Fruit fly (Drosophila melanogaster) whole organism, embryonic: Measurements from ENCODE around the gene CG17593.
A peak's percentile ranks its signal among the peaks of the same experiment; 100 is the strongest.

ENCODE experiments used
- Awh ChIP-seq: fragments of 200-800 bp; sonication (Bioruptor generic); IDR thresholded peaks from 2 replicates; pipeline ENCODE4, ENCODE4 v1.3.6; 2022; ENCODE audit warnings: missing biosample characterization, missing genetic modification characterization
- Blimp-1 ChIP-seq: fragments of 200-800 bp; sonication (Bioruptor generic); optimal IDR thresholded peaks from 3 replicates; lab custom pipeline; 2018; ENCODE audit warnings: missing biosample characterization, missing genetic modification characterization, mild to moderate bottlenecking, moderate library complexity, missing genetic modification reagents
- CG10543 ChIP-seq: fragments of 200-800 bp; sonication (Bioruptor generic); optimal IDR thresholded peaks from 3 replicates; lab custom pipeline; 2017; ENCODE audit warnings: missing biosample characterization, mild to moderate bottlenecking, missing genetic modification characterization, moderate library complexity
- CG11456 ChIP-seq: fragments of 200-800 bp; sonication (Bioruptor generic); IDR thresholded peaks from 3 replicates; pipeline ENCODE4 v1.3.6; 2022; ENCODE audit warnings: missing biosample characterization, missing genetic modification characterization
- CG12219 ChIP-seq: fragments of 200-800 bp; sonication (Bioruptor generic); optimal IDR thresholded peaks from 3 replicates; lab custom pipeline; 2018; ENCODE audit warnings: missing biosample characterization, mild to moderate bottlenecking, missing genetic modification characterization
- CG12769 ChIP-seq: fragments of 200-800 bp; sonication (Bioruptor generic); optimal IDR thresholded peaks from 2 replicates; lab custom pipeline; 2019; ENCODE audit warnings: missing biosample characterization, mild to moderate bottlenecking, missing genetic modification characterization, moderate library complexity
- CG13287 ChIP-seq: fragments of 200-800 bp; sonication (Bioruptor generic); IDR thresholded peaks from 2 replicates; pipeline ENCODE4 v1.3.6; 2022; ENCODE audit warnings: missing biosample characterization, missing genetic modification characterization; ENCODE audit not compliant: partially characterized antibody
- CG13624 ChIP-seq: fragments of 200-800 bp; sonication (Bioruptor generic); optimal IDR thresholded peaks from 2 replicates; lab custom pipeline; 2016; ENCODE audit warnings: missing biosample characterization, missing genetic modification characterization
- CG13894 ChIP-seq: fragments of 200-800 bp; sonication (Bioruptor generic); optimal IDR thresholded peaks from 3 replicates; lab custom pipeline; 2018; ENCODE audit warnings: missing biosample characterization, mild to moderate bottlenecking, missing genetic modification characterization, moderate library complexity
- CG14667 ChIP-seq: fragments of 200-800 bp; sonication (Bioruptor generic); IDR thresholded peaks from 2 replicates; pipeline ENCODE4 v1.3.6; 2022; ENCODE audit warnings: missing biosample characterization, missing genetic modification characterization
- CG15601 ChIP-seq: fragments of 200-800 bp; sonication (Bioruptor generic); optimal IDR thresholded peaks from 3 replicates; lab custom pipeline; 2019; ENCODE audit warnings: missing biosample characterization, mild to moderate bottlenecking, missing genetic modification characterization, moderate library complexity
- CG1602 ChIP-seq: fragments of 200-800 bp; sonication (Bioruptor generic); optimal IDR thresholded peaks from 3 replicates; lab custom pipeline; 2016; ENCODE audit warnings: missing biosample characterization, missing genetic modification characterization
- CG1832 ChIP-seq: fragments of 200-800 bp; sonication (Bioruptor generic); optimal IDR thresholded peaks from 2 replicates; lab custom pipeline; 2017; ENCODE audit warnings: missing biosample characterization, mild to moderate bottlenecking, missing genetic modification characterization, inconsistent platforms
- CG31441 ChIP-seq: fragments of 200-800 bp; sonication (Bioruptor generic); IDR thresholded peaks from 2 replicates; pipeline ENCODE4 v1.3.6; 2022; ENCODE audit warnings: missing biosample characterization, missing genetic modification characterization
- CG32532 ChIP-seq: fragments of 200-800 bp; sonication (Bioruptor generic); IDR thresholded peaks from 2 replicates; pipeline ENCODE4 v1.3.6; 2022; ENCODE audit warnings: missing biosample characterization, missing genetic modification characterization
- CG4730 ChIP-seq: fragments of 200-800 bp; sonication (Bioruptor generic); IDR thresholded peaks from 2 replicates; pipeline ENCODE4 v1.3.6; 2022; ENCODE audit warnings: missing biosample characterization, missing genetic modification characterization
- CG6791 ChIP-seq: fragments of 200-800 bp; sonication (Bioruptor generic); IDR thresholded peaks from 3 replicates; pipeline ENCODE4 v1.3.6; 2022; ENCODE audit warnings: missing biosample characterization, missing genetic modification characterization; ENCODE audit not compliant: partially characterized antibody
- CG7786 ChIP-seq: fragments of 200-800 bp; sonication (Bioruptor generic); optimal IDR thresholded peaks from 2 replicates; lab custom pipeline; 2016; ENCODE audit warnings: missing biosample characterization, missing genetic modification characterization
- CG8290 ChIP-seq, 3 experiments: fragments of 200-800 bp; sonication (Bioruptor generic); optimal IDR thresholded peaks; 2 replicates each; lab custom pipeline; 2016 to 2019; ENCODE audit warnings: missing biosample characterization in 3 of 3, missing genetic modification characterization in 3 of 3, mild to moderate bottlenecking in 2 of 3, moderate library complexity in 1 of 3
- Ets65A ChIP-seq: fragments of 200-800 bp; sonication (Bioruptor generic); peaks from one replicate; lab custom pipeline; 2016; ENCODE audit warnings: missing biosample characterization, missing genetic modification characterization
- H2.0 ChIP-seq: fragments of 200-800 bp; sonication (Bioruptor generic); IDR thresholded peaks from 2 replicates; pipeline ENCODE4 v1.3.6; 2022; ENCODE audit warnings: missing biosample characterization, missing genetic modification characterization
- HLH54F ChIP-seq: fragments of 200-800 bp; sonication (Bioruptor generic); optimal IDR thresholded peaks from 3 replicates; lab custom pipeline; 2016; ENCODE audit warnings: missing biosample characterization, missing genetic modification characterization
- HLHmδ ChIP-seq: fragments of 200-800 bp; sonication (Bioruptor generic); optimal IDR thresholded peaks from 2 replicates; lab custom pipeline; 2018; ENCODE audit warnings: missing biosample characterization, mild to moderate bottlenecking, missing genetic modification characterization, moderate library complexity
- Hr51 ChIP-seq, 2 experiments: fragments of 200-800 bp; sonication (Bioruptor generic); optimal IDR thresholded peaks; 2 replicates in 1 of 2; 3 replicates in 1 of 2; lab custom pipeline; 2016 to 2018; ENCODE audit warnings: missing biosample characterization in 2 of 2, missing genetic modification characterization in 2 of 2, mild to moderate bottlenecking in 1 of 2, moderate library complexity in 1 of 2
- Max ChIP-seq: fragments of 200-800 bp; sonication (Bioruptor generic); optimal IDR thresholded peaks from 2 replicates; lab custom pipeline; 2016; ENCODE audit warnings: missing biosample characterization, mild to moderate bottlenecking, missing genetic modification characterization
- Neu2 ChIP-seq: fragments of 200-800 bp; sonication (Bioruptor generic); optimal IDR thresholded peaks from 3 replicates; lab custom pipeline; 2016; ENCODE audit warnings: missing biosample characterization, missing genetic modification characterization, borderline replicate concordance
- PHDP ChIP-seq: fragments of 200-800 bp; sonication (Bioruptor generic); optimal IDR thresholded peaks from 3 replicates; lab custom pipeline; 2018; ENCODE audit warnings: missing biosample characterization, mild to moderate bottlenecking, missing genetic modification characterization, moderate library complexity
- Trl ChIP-seq, 3 experiments: fragments of >200 bp in 2 of 3; fragments of 200-800 bp in 1 of 3; sonication (Bioruptor generic) in 1 of 3; optimal IDR thresholded peaks; 2 replicates in 1 of 3; 3 replicates in 2 of 3; lab custom pipeline; 2016 to 2017; ENCODE audit warnings: missing biosample characterization in 1 of 3, missing genetic modification characterization in 1 of 3
- Xbp1 ChIP-seq: fragments of 200-800 bp; sonication (Bioruptor generic); optimal IDR thresholded peaks from 3 replicates; lab custom pipeline; 2016; ENCODE audit warnings: missing biosample characterization, mild to moderate bottlenecking, missing genetic modification characterization
- abd-A ChIP-seq: fragments of 200-800 bp; sonication (Bioruptor generic); optimal IDR thresholded peaks from 3 replicates; lab custom pipeline; 2019; ENCODE audit warnings: missing biosample characterization, mild to moderate bottlenecking, missing genetic modification characterization, moderate library complexity
- bab2 ChIP-seq: fragments of 200-800 bp; sonication (Bioruptor generic); optimal IDR thresholded peaks from 2 replicates; lab custom pipeline; 2016; ENCODE audit warnings: missing biosample characterization, missing genetic modification characterization
- chinmo ChIP-seq: fragments of 200-800 bp; sonication (Bioruptor generic); IDR thresholded peaks from 4 replicates; pipeline ENCODE4 v1.3.6; 2022; ENCODE audit warnings: missing biosample characterization, missing genetic modification characterization; ENCODE audit not compliant: partially characterized antibody
- chm ChIP-seq: fragments of 200-800 bp; sonication (Bioruptor generic); IDR thresholded peaks from 2 replicates; pipeline ENCODE4 v1.3.6; 2022; ENCODE audit warnings: missing biosample characterization, missing genetic modification characterization
- cwo ChIP-seq: fragments of 200-800 bp; sonication (Bioruptor generic); optimal IDR thresholded peaks from 3 replicates; lab custom pipeline; 2017; ENCODE audit warnings: missing biosample characterization, missing genetic modification characterization, mild to moderate bottlenecking, moderate library complexity, missing genetic modification reagents
- dmrt99B ChIP-seq: fragments of 200-800 bp; sonication (Bioruptor generic); optimal IDR thresholded peaks from 2 replicates; lab custom pipeline; 2018; ENCODE audit warnings: missing biosample characterization, mild to moderate bottlenecking, missing genetic modification characterization, moderate library complexity
- fru ChIP-seq: fragments of >200 bp; optimal IDR thresholded peaks from 2 replicates; lab custom pipeline; 2017
- fu2 ChIP-seq: fragments of 200-800 bp; sonication (Bioruptor generic); optimal IDR thresholded peaks from 2 replicates; lab custom pipeline; 2016; ENCODE audit warnings: missing biosample characterization, missing genetic modification characterization
- gce ChIP-seq: fragments of 200-800 bp; sonication (Bioruptor generic); IDR thresholded peaks from 3 replicates; pipeline ENCODE4 v1.3.6; 2022; ENCODE audit warnings: missing biosample characterization, missing genetic modification characterization
- grn ChIP-seq: fragments of 200-800 bp; sonication (Bioruptor generic); optimal IDR thresholded peaks from 3 replicates; lab custom pipeline; 2017; ENCODE audit warnings: missing biosample characterization, missing genetic modification characterization
- ind ChIP-seq: fragments of 200-800 bp; sonication (Bioruptor generic); optimal IDR thresholded peaks from 3 replicates; lab custom pipeline; 2016; ENCODE audit warnings: missing biosample characterization, missing genetic modification characterization
- jing ChIP-seq: fragments of 200-800 bp; sonication (Bioruptor generic); optimal IDR thresholded peaks from 2 replicates; lab custom pipeline; 2018; ENCODE audit warnings: missing biosample characterization, mild to moderate bottlenecking, missing genetic modification characterization
- lola ChIP-seq, 3 experiments: fragments of >200 bp in 2 of 3; fragments of 200-800 bp in 1 of 3; sonication (Bioruptor generic) in 1 of 3; optimal IDR thresholded peaks; 2 replicates each; lab custom pipeline; 2017 to 2019; ENCODE audit warnings: missing biosample characterization in 3 of 3, missing genetic modification characterization in 3 of 3, mild to moderate bottlenecking in 1 of 3, moderate library complexity in 1 of 3
- nerfin-1 ChIP-seq: fragments of 200-800 bp; sonication (Bioruptor generic); optimal IDR thresholded peaks from 3 replicates; lab custom pipeline; 2019; ENCODE audit warnings: missing biosample characterization, mild to moderate bottlenecking, missing genetic modification characterization, moderate library complexity
- otp ChIP-seq: fragments of 200-800 bp; sonication (Bioruptor generic); IDR thresholded peaks from 3 replicates; pipeline ENCODE4, ENCODE4 v1.3.6; 2022; ENCODE audit warnings: missing biosample characterization, missing genetic modification characterization
- tin ChIP-seq: fragments of 200-800 bp; sonication (Bioruptor generic); optimal IDR thresholded peaks from 3 replicates; lab custom pipeline; 2016; ENCODE audit warnings: missing biosample characterization, missing genetic modification characterization
- ttk ChIP-seq: fragments of 200-800 bp; sonication (Bioruptor generic); IDR thresholded peaks from 2 replicates; pipeline ENCODE4 v2.1.2; 2022; ENCODE audit warnings: missing biosample characterization, missing genetic modification characterization
- wor ChIP-seq: fragments of 200-800 bp; sonication (Bioruptor generic); IDR thresholded peaks from 2 replicates; pipeline ENCODE4 v1.3.6; 2022; ENCODE audit warnings: missing biosample characterization, missing genetic modification characterization
- zfh2 ChIP-seq: fragments of 200-800 bp; sonication (Bioruptor generic); optimal IDR thresholded peaks from 2 replicates; lab custom pipeline; 2016; ENCODE audit warnings: missing biosample characterization, missing genetic modification characterization

The CG17593 gene

DNA sequence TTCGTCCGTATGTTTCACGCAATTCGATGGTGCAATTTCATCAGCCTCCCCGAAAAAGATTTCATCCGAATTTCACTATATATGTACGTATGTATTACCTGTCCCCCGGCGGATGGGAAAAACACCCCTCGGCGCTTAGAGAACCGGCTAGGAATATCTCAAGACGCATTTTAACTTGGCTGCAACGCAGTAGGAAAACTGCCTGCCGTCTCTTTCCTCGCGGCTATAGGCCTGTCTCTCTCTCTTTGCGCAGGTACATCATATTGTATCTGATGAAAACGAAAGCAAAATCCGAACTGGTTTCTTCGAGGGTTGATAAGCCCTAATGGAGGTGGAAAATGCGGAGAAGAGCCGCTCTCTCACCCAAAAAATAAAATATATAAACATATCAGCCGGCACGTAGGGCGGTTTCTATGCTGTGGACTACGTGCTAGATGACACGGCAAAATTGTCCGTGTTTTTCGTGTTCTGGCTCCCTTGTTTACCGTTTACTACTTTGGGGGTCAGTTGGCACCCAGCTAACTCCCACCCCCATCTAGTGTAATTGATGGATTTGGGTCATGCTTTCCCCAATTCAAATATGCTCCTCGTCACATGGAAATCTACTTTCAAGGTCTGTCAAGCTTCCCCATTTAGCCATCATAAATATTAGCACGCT is 38.1 kb upstream of the CG17593 start (continued):
- no peak for TF ChIP-seq dmrt99B (tag; lab: Kevin White, UChicago)
- no peak for TF ChIP-seq CG15601 (tag; lab: Kevin White, UChicago)
- peak; percentile 42 for TF ChIP-seq abd-A (tag; lab: Kevin White, UChicago)
- no peak for TF ChIP-seq HLHmδ (GFP tag; lab: Kevin White, UChicago)
- no peak for TF ChIP-seq ind (GFP tag; lab: Kevin White, UChicago)
- TF ChIP-seq chm (GFP tag; lab: Robert Waterston, UW): no peak
- no peak for TF ChIP-seq zfh2 (GFP tag; lab: Kevin White, UChicago)
- no peak for TF ChIP-seq lola (GFP tag; optimal IDR thresholded peaks at IDR 0.05; lab: Kevin White, UChicago)
- peak; percentile 34 to 49 for TF ChIP-seq Trl (optimal IDR thresholded peaks at IDR 0.05; lab: Kevin White, UChicago)
- no peak for TF ChIP-seq Trl (GFP tag; optimal IDR thresholded peaks at IDR 0.05; lab: Kevin White, UChicago)
- no peak for TF ChIP-seq fu2 (GFP tag; lab: Kevin White, UChicago)
- no peak for TF ChIP-seq wor (GFP tag; lab: Robert Waterston, UW)
- peak; percentile 77 for TF ChIP-seq CG13894 (tag; lab: Kevin White, UChicago)
- TF ChIP-seq Awh: no peak
- TF ChIP-seq CG6791: 0 out of 3 replicates have a peak, but pooled peaks have one; percentile 22
- no peak for TF ChIP-seq Neu2
- no peak for TF ChIP-seq H2.0
- no peak for TF ChIP-seq CG12219
- TF ChIP-seq cwo (GFP tag; lab: Kevin White, UChicago): no peak
- peak; percentile 30; the same call in 1 of the 2 replicates for TF ChIP-seq ttk (GFP tag; lab: Robert Waterston, UW)
- 0 out of 2 replicates have a peak, but pooled peaks have one; percentile 6 for TF ChIP-seq CG13287 (GFP tag; lab: Robert Waterston, UW)
- TF ChIP-seq Blimp-1 (GFP tag; lab: Kevin White, UChicago): peak; percentile 98
- peak; percentile 56 for TF ChIP-seq grn
- TF ChIP-seq HLH54F (GFP tag; lab: Kevin White, UChicago): no peak
- peak; percentile 70; the same call in 1 of the 4 replicates for TF ChIP-seq chinmo
- peak; percentile 79 for TF ChIP-seq CG1832 (GFP tag; lab: Kevin White, UChicago)
- no peak for TF ChIP-seq CG8290 (GFP tag; optimal IDR thresholded peaks at IDR 0.05; lab: Kevin White, UChicago)
- TF ChIP-seq CG8290 (tag; optimal IDR thresholded peaks at IDR 0.05; lab: Kevin White, UChicago): peak in 1 of 2 experiments; percentile 7
- no peak; the same call in 1 of the 2 replicates for TF ChIP-seq CG31441 (GFP tag; lab: Robert Waterston, UW)
- TF ChIP-seq CG14667 (GFP tag; lab: Robert Waterston, UW): no peak
- no peak for TF ChIP-seq fru
- TF ChIP-seq otp (GFP tag; lab: Robert Waterston, UW): no peak
- TF ChIP-seq nerfin-1 (tag; lab: Kevin White, UChicago): peak; percentile 13
- TF ChIP-seq, all 482 proteins: peak for 29

DNA sequence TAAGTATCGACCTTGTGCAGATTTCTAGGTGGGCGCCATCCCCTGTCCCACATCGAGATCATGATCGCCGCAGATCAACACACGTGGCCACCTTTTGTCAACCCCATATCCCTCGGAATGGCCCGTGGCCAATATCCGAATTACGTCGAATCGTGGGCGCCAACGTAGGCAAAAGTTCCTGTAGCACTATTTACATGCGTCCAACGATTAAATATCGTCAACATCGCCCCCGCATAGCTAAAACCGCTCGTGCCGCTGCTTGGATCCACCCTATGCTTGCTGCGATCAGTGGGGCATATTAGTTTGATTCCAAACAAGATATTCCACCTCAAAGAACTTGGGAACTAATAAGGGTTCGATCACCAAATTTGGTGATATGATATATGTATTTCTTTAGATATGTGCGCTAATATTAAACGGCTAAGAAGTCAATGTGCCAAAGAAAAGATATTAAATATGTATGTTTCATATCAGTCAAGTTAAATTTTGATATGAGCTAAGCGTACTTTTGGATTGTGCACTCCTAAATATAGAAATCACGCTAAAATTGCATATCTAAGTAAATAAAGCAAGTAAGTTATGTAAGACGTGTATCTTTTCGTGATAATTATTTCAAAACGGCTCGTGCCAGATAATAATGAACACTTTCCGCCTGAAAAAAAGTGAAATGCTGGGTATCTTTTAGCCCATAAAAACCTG is 37.5 kb upstream of the CG17593 start:
- TF ChIP-seq CG12769 (tag; lab: Kevin White, UChicago) (peak; percentile 85), Hr51 (GFP tag; optimal IDR thresholded peaks at IDR 0.05; lab: Kevin White, UChicago) (peak in 1 of 2 experiments; percentile 38), tin (GFP tag; lab: Kevin White, UChicago) (peak; percentile 33), bab2 (GFP tag; lab: Kevin White, UChicago) (no peak), Xbp1 (peak; percentile 32), CG11456 (no peak), Ets65A (peak; percentile 87), Max (GFP tag; lab: Kevin White, UChicago) (peak; percentile 7), PHDP (peak; percentile 44), CG13624 (peak; percentile 36), gce (GFP tag; lab: Robert Waterston, UW) (no peak), CG7786 (GFP tag; lab: Kevin White, UChicago) (peak; percentile 57), CG32532 (GFP tag; lab: Robert Waterston, UW) (peak; percentile 59), CG10543 (GFP tag; lab: Kevin White, UChicago) (peak; percentile 52), CG1602 (GFP tag; lab: Kevin White, UChicago) (peak; percentile 1), jing (GFP tag; lab: Kevin White, UChicago) (no peak), CG4730 (GFP tag; lab: Robert Waterston, UW) (no peak)
